Comparison of ENCODE assay signal across 1 fruit fly cellular context in genomic region chr2L:15061368-15061767, dm6.
TF ChIP-seq lines count a peak whose summit lies in the region.

TSS of gene solo (plus strand) at chr2L:15061656.
TSS of gene vas (plus strand) at chr2L:15061656.

TF ChIP-seq in whole organism, embryonic, 481 proteins besides CTCF, POLR2A, EP300 and RAD21 (continued from another document):
- no peak for TF ChIP-seq CG11560 (tag; IDR thresholded peaks at IDR 0.05; lab: Robert Waterston, UW)
- peak; percentile 45 for TF ChIP-seq CG18476 (GFP tag; optimal IDR thresholded peaks at IDR 0.05; lab: Kevin White, UChicago)
- no peak for TF ChIP-seq Mes4 (GFP tag; optimal IDR thresholded peaks at IDR 0.05; lab: Kevin White, UChicago)
- TF ChIP-seq NfI (GFP tag; optimal IDR thresholded peaks at IDR 0.05; lab: Kevin White, UChicago) = peak; percentile 41
- TF ChIP-seq row (GFP tag; IDR thresholded peaks at IDR 0.05; lab: Robert Waterston, UW) = peak; percentile 78
- no peak for TF ChIP-seq tin (GFP tag; optimal IDR thresholded peaks at IDR 0.05; lab: Kevin White, UChicago)
- 0 out of 2 replicates have a peak, but pooled peaks have one; percentile 22 for TF ChIP-seq sisA (GFP tag; IDR thresholded peaks at IDR 0.05; lab: Robert Waterston, UW)
- TF ChIP-seq CG10366 (GFP tag; IDR thresholded peaks at IDR 0.05; lab: Robert Waterston, UW) = no peak
- TF ChIP-seq Hmx (GFP tag; optimal IDR thresholded peaks at IDR 0.05; lab: Kevin White, UChicago) = no peak
- TF ChIP-seq sug (tag; optimal IDR thresholded peaks at IDR 0.05; lab: Kevin White, UChicago) = peak; percentile 49
- TF ChIP-seq CG14667 (GFP tag; IDR thresholded peaks at IDR 0.05; lab: Robert Waterston, UW) = no peak
- peak; percentile 80 for TF ChIP-seq CG2712 (tag; optimal IDR thresholded peaks at IDR 0.05; lab: Kevin White, UChicago)
- no peak for TF ChIP-seq CG1792 (GFP tag; optimal IDR thresholded peaks at IDR 0.05; lab: Kevin White, UChicago)
- TF ChIP-seq corto (GFP tag; optimal IDR thresholded peaks at IDR 0.05; lab: Kevin White, UChicago) = no peak
- TF ChIP-seq z (GFP tag; IDR thresholded peaks at IDR 0.05; lab: Robert Waterston, UW) = no peak
- TF ChIP-seq CG4404 (GFP tag; IDR thresholded peaks at IDR 0.05; lab: Robert Waterston, UW) = no peak
- no peak for TF ChIP-seq prd (optimal IDR thresholded peaks at IDR 0.05; lab: Kevin White, UChicago)
- TF ChIP-seq prd (GFP tag; IDR thresholded peaks at IDR 0.05; lab: Robert Waterston, UW) = peak; percentile 47; the same call in 2 of the 3 replicates
- no peak for TF ChIP-seq ara (GFP tag; IDR thresholded peaks at IDR 0.05; lab: Robert Waterston, UW)
- no peak for TF ChIP-seq CkIIα-i1 (GFP tag; IDR thresholded peaks at IDR 0.05; lab: Robert Waterston, UW)
- no peak for TF ChIP-seq CG11456 (GFP tag; IDR thresholded peaks at IDR 0.05; lab: Robert Waterston, UW)
- peak; percentile 51 for TF ChIP-seq Hmr (GFP tag; optimal IDR thresholded peaks at IDR 0.05; lab: Kevin White, UChicago)
- peak; percentile 88 for TF ChIP-seq stwl (tag; optimal IDR thresholded peaks at IDR 0.05; lab: Kevin White, UChicago)
- TF ChIP-seq twi (tag; optimal IDR thresholded peaks at IDR 0.05; lab: Kevin White, UChicago) = peak; percentile 48
- 0 out of 2 replicates have a peak, but pooled peaks have one; percentile 25 for TF ChIP-seq ranshi (GFP tag; IDR thresholded peaks at IDR 0.05; lab: Robert Waterston, UW)
- peak; percentile 52 for TF ChIP-seq dmrt99B (tag; optimal IDR thresholded peaks at IDR 0.05; lab: Kevin White, UChicago)
- peak; percentile 30 for TF ChIP-seq Blimp-1 (GFP tag; optimal IDR thresholded peaks at IDR 0.05; lab: Kevin White, UChicago)
- no peak for TF ChIP-seq Doc2 (GFP tag; IDR thresholded peaks at IDR 0.05; lab: Robert Waterston, UW)
- peak; percentile 51; the same call in 1 of the 2 replicates for TF ChIP-seq CG31441 (GFP tag; IDR thresholded peaks at IDR 0.05; lab: Robert Waterston, UW)
- TF ChIP-seq HLH3B (GFP tag; IDR thresholded peaks at IDR 0.05; lab: Robert Waterston, UW) = peak; percentile 41; the same call in 1 of the 2 replicates
- TF ChIP-seq crc (GFP tag; optimal IDR thresholded peaks at IDR 0.05; lab: Kevin White, UChicago) = no peak
- TF ChIP-seq B-H2 (GFP tag; optimal IDR thresholded peaks at IDR 0.05; lab: Kevin White, UChicago) = peak; percentile 42
- TF ChIP-seq HLHmδ (GFP tag; optimal IDR thresholded peaks at IDR 0.05; lab: Kevin White, UChicago) = no peak
- TF ChIP-seq exex (tag; optimal IDR thresholded peaks at IDR 0.05; lab: Kevin White, UChicago) = peak; percentile 12
- peak; percentile 31 for TF ChIP-seq caup (GFP tag; optimal IDR thresholded peaks at IDR 0.05; lab: Kevin White, UChicago; ENCODE audit: severe bottlenecking)
- TF ChIP-seq CG32772 (GFP tag; IDR thresholded peaks at IDR 0.05; lab: Robert Waterston, UW) = no peak
- no peak for TF ChIP-seq NFAT (GFP tag; IDR thresholded peaks at IDR 0.05; lab: Robert Waterston, UW)
- no peak for TF ChIP-seq ATbp (GFP tag; optimal IDR thresholded peaks at IDR 0.05; lab: Kevin White, UChicago)
- peak; percentile 25 for TF ChIP-seq CG18619 (GFP tag; optimal IDR thresholded peaks at IDR 0.05; lab: Kevin White, UChicago)
- 0 out of 2 replicates have a peak, but pooled peaks have one; percentile 43 for TF ChIP-seq CG17328 (GFP tag; IDR thresholded peaks at IDR 0.05; lab: Robert Waterston, UW)
- TF ChIP-seq chm (GFP tag; IDR thresholded peaks at IDR 0.05; lab: Robert Waterston, UW) = peak; percentile 31; the same call in 1 of the 2 replicates
- TF ChIP-seq Max (GFP tag; optimal IDR thresholded peaks at IDR 0.05; lab: Kevin White, UChicago) = no peak
- peak; percentile 59 for TF ChIP-seq Xbp1 (GFP tag; optimal IDR thresholded peaks at IDR 0.05; lab: Kevin White, UChicago)
- TF ChIP-seq CG2129 (GFP tag; IDR thresholded peaks at IDR 0.05; lab: Robert Waterston, UW; ENCODE audit: partially characterized antibody) = no peak
- 0 out of 3 replicates have a peak, but pooled peaks have one; percentile 19 for TF ChIP-seq CG6791 (GFP tag; IDR thresholded peaks at IDR 0.05; lab: Robert Waterston, UW; ENCODE audit: partially characterized antibody)
- peak; percentile 46 for TF ChIP-seq D19A (tag; optimal IDR thresholded peaks at IDR 0.05; lab: Kevin White, UChicago)
- no peak for TF ChIP-seq CG17612 (GFP tag; IDR thresholded peaks at IDR 0.05; lab: Robert Waterston, UW)
- TF ChIP-seq kah (GFP tag; optimal IDR thresholded peaks at IDR 0.05; lab: Kevin White, UChicago) = peak; percentile 2
- TF ChIP-seq Sox102F (GFP tag; optimal IDR thresholded peaks at IDR 0.05; lab: Kevin White, UChicago) = peak; percentile 63
- TF ChIP-seq yki (optimal IDR thresholded peaks at IDR 0.05; lab: Kevin White, UChicago) = no peak
- no peak for TF ChIP-seq NC2α (GFP tag; optimal IDR thresholded peaks at IDR 0.05; lab: Kevin White, UChicago)
- peak; percentile 45 for TF ChIP-seq CG15696 (tag; optimal IDR thresholded peaks at IDR 0.05; lab: Kevin White, UChicago)
- peak in 2 of 3 experiments; percentile 58 to 90 for TF ChIP-seq lola (GFP tag; optimal IDR thresholded peaks at IDR 0.05; lab: Kevin White, UChicago)
- peak; percentile 70 for TF ChIP-seq Abd-B (GFP tag; optimal IDR thresholded peaks at IDR 0.05; lab: Kevin White, UChicago)
- no peak for TF ChIP-seq CrebB (tag; optimal IDR thresholded peaks at IDR 0.05; lab: Kevin White, UChicago)
- no peak; the same call in 1 of the 2 replicates for TF ChIP-seq wdn (GFP tag; IDR thresholded peaks at IDR 0.05; lab: Robert Waterston, UW)
- TF ChIP-seq cad (GFP tag; optimal IDR thresholded peaks at IDR 0.05; lab: Kevin White, UChicago) = no peak
- TF ChIP-seq CG1024 (GFP tag; IDR thresholded peaks at IDR 0.05; lab: Robert Waterston, UW) = peak; percentile 89
- peak; percentile 26 for TF ChIP-seq trh (GFP tag; optimal IDR thresholded peaks at IDR 0.05; lab: Kevin White, UChicago)
- no peak for TF ChIP-seq pfk (GFP tag; optimal IDR thresholded peaks at IDR 0.05; lab: Kevin White, UChicago)
- no peak for TF ChIP-seq CG4282 (GFP tag; optimal IDR thresholded peaks at IDR 0.05; lab: Kevin White, UChicago)
- no peak for TF ChIP-seq gsb-n (tag; optimal IDR thresholded peaks at IDR 0.05; lab: Kevin White, UChicago)
- TF ChIP-seq Dip3 (GFP tag; optimal IDR thresholded peaks at IDR 0.05; lab: Kevin White, UChicago) = no peak
- peak; percentile 30 for TF ChIP-seq E2f2 (GFP tag; IDR thresholded peaks at IDR 0.05; lab: Robert Waterston, UW)
- TF ChIP-seq vnd (GFP tag; IDR thresholded peaks at IDR 0.05; lab: Robert Waterston, UW; ENCODE audit: partially characterized antibody) = no peak
- TF ChIP-seq vvl (GFP tag; IDR thresholded peaks at IDR 0.05; lab: Robert Waterston, UW) = peak; percentile 66
- TF ChIP-seq ro (GFP tag; IDR thresholded peaks at IDR 0.05; lab: Robert Waterston, UW) = no peak
- TF ChIP-seq CG8359 (GFP tag; optimal IDR thresholded peaks at IDR 0.05; lab: Kevin White, UChicago; ENCODE audit: borderline replicate concordance) = no peak
- no peak for TF ChIP-seq CG8765 (GFP tag; IDR thresholded peaks at IDR 0.05; lab: Robert Waterston, UW)
- TF ChIP-seq CG17912 (GFP tag; optimal IDR thresholded peaks at IDR 0.05; lab: Kevin White, UChicago) = no peak
- TF ChIP-seq CG14050 (GFP tag; IDR thresholded peaks at IDR 0.05; lab: Robert Waterston, UW) = no peak
- no peak for TF ChIP-seq Sin3A (optimal IDR thresholded peaks at IDR 0.05; lab: Kevin White, UChicago)
- TF ChIP-seq mam (GFP tag; optimal IDR thresholded peaks at IDR 0.05; lab: Kevin White, UChicago) = peak; percentile 42
- TF ChIP-seq Jarid2 (GFP tag; optimal IDR thresholded peaks at IDR 0.05; lab: Kevin White, UChicago) = no peak
- no peak for TF ChIP-seq ems (GFP tag; optimal IDR thresholded peaks at IDR 0.05; lab: Kevin White, UChicago)
- TF ChIP-seq fd3F (GFP tag; optimal IDR thresholded peaks at IDR 0.05; lab: Kevin White, UChicago) = peak; percentile 40
- TF ChIP-seq CG10654 (GFP tag; optimal IDR thresholded peaks at IDR 0.05; lab: Kevin White, UChicago) = peak; percentile 40
- TF ChIP-seq gsb (GFP tag; IDR thresholded peaks at IDR 0.05; lab: Robert Waterston, UW) = no peak
- peak; percentile 72 for TF ChIP-seq CG9932 (GFP tag; IDR thresholded peaks at IDR 0.05; lab: Robert Waterston, UW)
- TF ChIP-seq CG6175 (GFP tag; IDR thresholded peaks at IDR 0.05; lab: Robert Waterston, UW) = no peak
- no peak for TF ChIP-seq CG13123 (GFP tag; optimal IDR thresholded peaks at IDR 0.05; lab: Kevin White, UChicago)
- no peak for TF ChIP-seq crp (GFP tag; optimal IDR thresholded peaks at IDR 0.05; lab: Kevin White, UChicago)
- no peak for TF ChIP-seq Poxn (GFP tag; IDR thresholded peaks at IDR 0.05; lab: Robert Waterston, UW)
- peak in 1 of 2 experiments; percentile 10 for TF ChIP-seq chif (GFP tag; optimal IDR thresholded peaks at IDR 0.05; lab: Kevin White, UChicago)
- peak; percentile 42 for TF ChIP-seq CG9727 (GFP tag; optimal IDR thresholded peaks at IDR 0.05; lab: Kevin White, UChicago)
- 0 out of 3 replicates have a peak, but pooled peaks have one; percentile 17 for TF ChIP-seq knrl (GFP tag; IDR thresholded peaks at IDR 0.05; lab: Robert Waterston, UW; ENCODE audit: partially characterized antibody)
- peak; percentile 50 for TF ChIP-seq Chrac-16 (GFP tag; optimal IDR thresholded peaks at IDR 0.05; lab: Kevin White, UChicago)
- TF ChIP-seq CG7928 (GFP tag; optimal IDR thresholded peaks at IDR 0.05; lab: Kevin White, UChicago) = no peak
- peak; percentile 21 for TF ChIP-seq CG12942 (GFP tag; optimal IDR thresholded peaks at IDR 0.05; lab: Kevin White, UChicago)
- TF ChIP-seq CG2889 (GFP tag; IDR thresholded peaks at IDR 0.05; lab: Robert Waterston, UW) = no peak
- no peak for TF ChIP-seq disco-r (GFP tag; optimal IDR thresholded peaks at IDR 0.05; lab: Kevin White, UChicago)
- no peak for TF ChIP-seq bab2 (GFP tag; optimal IDR thresholded peaks at IDR 0.05; lab: Kevin White, UChicago)
- TF ChIP-seq CG6765 (GFP tag; optimal IDR thresholded peaks at IDR 0.05; lab: Kevin White, UChicago) = no peak
- TF ChIP-seq CG1602 (GFP tag; optimal IDR thresholded peaks at IDR 0.05; lab: Kevin White, UChicago) = peak; percentile 17
- no peak for TF ChIP-seq BtbVII (GFP tag; optimal IDR thresholded peaks at IDR 0.05; lab: Kevin White, UChicago)
- no peak for TF ChIP-seq bowl (GFP tag; IDR thresholded peaks at IDR 0.05; lab: Robert Waterston, UW)
- no peak for TF ChIP-seq D (optimal IDR thresholded peaks at IDR 0.05; lab: Kevin White, UChicago)
- peak; percentile 10 for TF ChIP-seq D (GFP tag; optimal IDR thresholded peaks at IDR 0.05; lab: Kevin White, UChicago)
- TF ChIP-seq CG3407 (GFP tag; optimal IDR thresholded peaks at IDR 0.05; lab: Kevin White, UChicago) = no peak
- TF ChIP-seq hkb (optimal IDR thresholded peaks at IDR 0.05; lab: Kevin White, UChicago) = no peak
- TF ChIP-seq hkb (GFP tag; IDR thresholded peaks at IDR 0.05; lab: Robert Waterston, UW) = no peak
- TF ChIP-seq CG17829 (tag; optimal IDR thresholded peaks at IDR 0.05; lab: Kevin White, UChicago) = peak; percentile 57
- TF ChIP-seq maf-S (GFP tag; optimal IDR thresholded peaks at IDR 0.05; lab: Kevin White, UChicago) = no peak
- TF ChIP-seq HLH54F (GFP tag; optimal IDR thresholded peaks at IDR 0.05; lab: Kevin White, UChicago) = no peak
- TF ChIP-seq NC2β (GFP tag; optimal IDR thresholded peaks at IDR 0.05; lab: Kevin White, UChicago) = no peak
- TF ChIP-seq btn (GFP tag; optimal IDR thresholded peaks at IDR 0.05; lab: Kevin White, UChicago) = no peak
- TF ChIP-seq CG42726 (GFP tag; IDR thresholded peaks at IDR 0.05; lab: Robert Waterston, UW; ENCODE audit: partially characterized antibody) = no peak
- TF ChIP-seq CG30431 (GFP tag; optimal IDR thresholded peaks at IDR 0.05; lab: Kevin White, UChicago) = no peak
- TF ChIP-seq CG6683 (GFP tag; optimal IDR thresholded peaks at IDR 0.05; lab: Kevin White, UChicago) = no peak
- TF ChIP-seq Hsf (GFP tag; optimal IDR thresholded peaks at IDR 0.05; lab: Kevin White, UChicago) = peak; percentile 48
- TF ChIP-seq Usf (GFP tag; optimal IDR thresholded peaks at IDR 0.05; lab: Kevin White, UChicago) = no peak
- no peak for TF ChIP-seq eve (GFP tag; optimal IDR thresholded peaks at IDR 0.05; lab: Kevin White, UChicago)
- peak; percentile 61 for TF ChIP-seq Ssrp (tag; optimal IDR thresholded peaks at IDR 0.05; lab: Kevin White, UChicago)
- no peak for TF ChIP-seq inv (GFP tag; IDR thresholded peaks at IDR 0.05; lab: Robert Waterston, UW; ENCODE audit: partially characterized antibody)
- TF ChIP-seq CG4820 (GFP tag; optimal IDR thresholded peaks at IDR 0.05; lab: Kevin White, UChicago) = peak; percentile 12
- no peak for TF ChIP-seq abd-A (tag; optimal IDR thresholded peaks at IDR 0.05; lab: Kevin White, UChicago)
- 0 out of 2 replicates have a peak, but pooled peaks have one; percentile 14 for TF ChIP-seq ap (GFP tag; IDR thresholded peaks at IDR 0.05; lab: Robert Waterston, UW)
- TF ChIP-seq CG10274 (GFP tag; optimal IDR thresholded peaks at IDR 0.05; lab: Kevin White, UChicago) = no peak
- no peak for TF ChIP-seq onecut (GFP tag; IDR thresholded peaks at IDR 0.05; lab: Robert Waterston, UW)
- TF ChIP-seq HHEX (GFP tag; optimal IDR thresholded peaks at IDR 0.05; lab: Kevin White, UChicago) = no peak
- no peak for TF ChIP-seq CG2202 (tag; optimal IDR thresholded peaks at IDR 0.05; lab: Kevin White, UChicago)
- peak; percentile 0 for TF ChIP-seq tap (tag; optimal IDR thresholded peaks at IDR 0.05; lab: Kevin White, UChicago)
- TF ChIP-seq dmrt11E (tag; optimal IDR thresholded peaks at IDR 0.05; lab: Kevin White, UChicago) = peak; percentile 60
- peak in 1 of 2 experiments; percentile 22 for TF ChIP-seq Hr78 (GFP tag; optimal IDR thresholded peaks at IDR 0.05; lab: Kevin White, UChicago)
- TF ChIP-seq CG18764 (GFP tag; optimal IDR thresholded peaks at IDR 0.05; lab: Kevin White, UChicago) = no peak
- TF ChIP-seq CG4360 (GFP tag; IDR thresholded peaks at IDR 0.05; lab: Robert Waterston, UW) = no peak
- no peak for TF ChIP-seq tup (GFP tag; optimal IDR thresholded peaks at IDR 0.05; lab: Kevin White, UChicago)
- peak; percentile 30 for TF ChIP-seq Nf-YC (tag; optimal IDR thresholded peaks at IDR 0.05; lab: Kevin White, UChicago)
- TF ChIP-seq CG7987 (GFP tag; optimal IDR thresholded peaks at IDR 0.05; lab: Kevin White, UChicago) = no peak
- TF ChIP-seq Elba2 (GFP tag; optimal IDR thresholded peaks at IDR 0.05; lab: Kevin White, UChicago) = no peak
- TF ChIP-seq Kr (GFP tag; optimal IDR thresholded peaks at IDR 0.05; lab: Kevin White, UChicago) = no peak
- peak; percentile 27 for TF ChIP-seq lilli (GFP tag; optimal IDR thresholded peaks at IDR 0.05; lab: Kevin White, UChicago)
